Fruit fly (Drosophila melanogaster) whole organism, embryonic: ENCODE results near the gene CG46059.

ENCODE experiments used
- Atf3 ChIP-seq: fragments of 200-800 bp; sonication (Bioruptor generic); optimal IDR thresholded peaks from 3 replicates; lab custom pipeline; 2016; ENCODE audit warnings: missing biosample characterization, missing genetic modification characterization
- Awh ChIP-seq: fragments of 200-800 bp; sonication (Bioruptor generic); IDR thresholded peaks from 2 replicates; pipeline ENCODE4, ENCODE4 v1.3.6; 2022; ENCODE audit warnings: missing biosample characterization, missing genetic modification characterization
- CG10543 ChIP-seq: fragments of 200-800 bp; sonication (Bioruptor generic); optimal IDR thresholded peaks from 3 replicates; lab custom pipeline; 2017; ENCODE audit warnings: missing biosample characterization, mild to moderate bottlenecking, missing genetic modification characterization, moderate library complexity
- CG10654 ChIP-seq: fragments of 200-800 bp; sonication (Bioruptor generic); optimal IDR thresholded peaks from 2 replicates; lab custom pipeline; 2016; ENCODE audit warnings: missing biosample characterization, missing genetic modification characterization
- CG11504 ChIP-seq: fragments of 200-800 bp; sonication (Bioruptor generic); optimal IDR thresholded peaks from 3 replicates; lab custom pipeline; 2019; ENCODE audit warnings: missing biosample characterization, mild to moderate bottlenecking, missing genetic modification characterization, moderate library complexity
- CG12391 ChIP-seq: fragments of 200-800 bp; sonication (Bioruptor generic); optimal IDR thresholded peaks from 3 replicates; lab custom pipeline; 2018; ENCODE audit warnings: missing biosample characterization, mild to moderate bottlenecking, missing genetic modification characterization, moderate library complexity
- CG13775 ChIP-seq: fragments of 200-800 bp; sonication (Bioruptor generic); optimal IDR thresholded peaks from 3 replicates; lab custom pipeline; 2017; ENCODE audit warnings: missing biosample characterization, mild to moderate bottlenecking, missing genetic modification characterization
- CG14014 ChIP-seq: fragments of 200-800 bp; sonication (Bioruptor generic); IDR thresholded peaks from 2 replicates; pipeline ENCODE4 v1.3.6; 2022; ENCODE audit warnings: missing biosample characterization, missing genetic modification characterization
- CG15269 ChIP-seq: fragments of 200-800 bp; sonication (Bioruptor generic); optimal IDR thresholded peaks from 2 replicates; lab custom pipeline; 2018; ENCODE audit warnings: missing biosample characterization, mild to moderate bottlenecking, missing genetic modification characterization, moderate library complexity
- CG15514 ChIP-seq: fragments of 200-800 bp; sonication (Bioruptor generic); optimal IDR thresholded peaks from 3 replicates; lab custom pipeline; 2017; ENCODE audit warnings: missing biosample characterization, missing genetic modification characterization, mild to moderate bottlenecking, moderate library complexity, missing genetic modification reagents
- CG2678 ChIP-seq: fragments of 200-800 bp; sonication (Bioruptor generic); optimal IDR thresholded peaks from 3 replicates; lab custom pipeline; 2019; ENCODE audit warnings: missing biosample characterization, mild to moderate bottlenecking, missing genetic modification characterization, moderate library complexity
- CG33213 ChIP-seq: fragments of 200-800 bp; sonication (Bioruptor generic); optimal IDR thresholded peaks from 3 replicates; lab custom pipeline; 2016; ENCODE audit warnings: missing biosample characterization, missing genetic modification characterization
- CG34376 ChIP-seq: fragments of 200-800 bp; sonication (Bioruptor generic); optimal IDR thresholded peaks from 2 replicates; lab custom pipeline; 2018; ENCODE audit warnings: missing biosample characterization, mild to moderate bottlenecking, missing genetic modification characterization
- CG34422 ChIP-seq: fragments of 200-800 bp; sonication (Bioruptor generic); IDR thresholded peaks from 3 replicates; pipeline ENCODE4 v1.3.6; 2022; ENCODE audit warnings: missing biosample characterization, missing genetic modification characterization
- CG4820 ChIP-seq: fragments of 200-800 bp; sonication (Bioruptor generic); optimal IDR thresholded peaks from 3 replicates; lab custom pipeline; 2016; ENCODE audit warnings: missing biosample characterization, missing genetic modification characterization
- CG7963 ChIP-seq: fragments of 200-800 bp; sonication (Bioruptor generic); IDR thresholded peaks from 3 replicates; pipeline ENCODE4 v1.3.6; 2022; ENCODE audit warnings: missing biosample characterization, missing genetic modification characterization; ENCODE audit not compliant: partially characterized antibody
- CG9215 ChIP-seq: fragments of 200-800 bp; sonication (Bioruptor generic); IDR thresholded peaks from 2 replicates; pipeline ENCODE4 v1.3.6; 2022; ENCODE audit warnings: missing biosample characterization, missing genetic modification characterization
- Dek ChIP-seq: fragments of 200-800 bp; sonication (Bioruptor generic); optimal IDR thresholded peaks from 3 replicates; lab custom pipeline; 2019; ENCODE audit warnings: missing biosample characterization, mild to moderate bottlenecking, missing genetic modification characterization, moderate library complexity
- Doc3 ChIP-seq: fragments of 200-800 bp; sonication (Bioruptor generic); IDR thresholded peaks from 3 replicates; pipeline ENCODE4 v1.3.6; 2022; ENCODE audit warnings: missing biosample characterization, missing genetic modification characterization; ENCODE audit not compliant: partially characterized antibody
- HHEX ChIP-seq: fragments of 200-800 bp; sonication (Bioruptor generic); optimal IDR thresholded peaks from 3 replicates; lab custom pipeline; 2017; ENCODE audit warnings: missing biosample characterization, mild to moderate bottlenecking, missing genetic modification characterization, missing genetic modification reagents
- HLH54F ChIP-seq: fragments of 200-800 bp; sonication (Bioruptor generic); optimal IDR thresholded peaks from 3 replicates; lab custom pipeline; 2016; ENCODE audit warnings: missing biosample characterization, missing genetic modification characterization
- HmgD ChIP-seq: fragments of 200-800 bp; sonication (Bioruptor generic); optimal IDR thresholded peaks from 3 replicates; lab custom pipeline; 2016; ENCODE audit warnings: missing biosample characterization, missing genetic modification characterization
- Myb ChIP-seq: fragments of 200-800 bp; sonication (Bioruptor generic); optimal IDR thresholded peaks from 2 replicates; lab custom pipeline; 2016; ENCODE audit warnings: missing biosample characterization, missing genetic modification characterization
- NfI ChIP-seq: fragments of 200-800 bp; sonication (Bioruptor generic); optimal IDR thresholded peaks from 3 replicates; lab custom pipeline; 2018; ENCODE audit warnings: missing biosample characterization, mild to moderate bottlenecking, missing genetic modification characterization, moderate library complexity
- Side ChIP-seq: fragments of 200-800 bp; sonication (Bioruptor generic); optimal IDR thresholded peaks from 2 replicates; lab custom pipeline; 2016; ENCODE audit warnings: missing biosample characterization, missing genetic modification characterization
- Trl ChIP-seq, 3 experiments: fragments of >200 bp in 2 of 3; fragments of 200-800 bp in 1 of 3; sonication (Bioruptor generic) in 1 of 3; optimal IDR thresholded peaks; 2 replicates in 1 of 3; 3 replicates in 2 of 3; lab custom pipeline; 2016 to 2017; ENCODE audit warnings: missing biosample characterization in 1 of 3, missing genetic modification characterization in 1 of 3
- Xrp1 ChIP-seq: fragments of 200-800 bp; sonication (Bioruptor generic); IDR thresholded peaks from 2 replicates; pipeline ENCODE4 v1.3.6; 2022; ENCODE audit warnings: missing biosample characterization, missing genetic modification characterization
- cato ChIP-seq: fragments of 200-800 bp; sonication (Bioruptor generic); optimal IDR thresholded peaks from 2 replicates; lab custom pipeline; 2016; ENCODE audit warnings: missing biosample characterization, missing genetic modification characterization, borderline replicate concordance
- crc ChIP-seq: fragments of 200-800 bp; sonication (Bioruptor generic); optimal IDR thresholded peaks from 2 replicates; lab custom pipeline; 2016; ENCODE audit warnings: missing biosample characterization, missing genetic modification characterization
- dimm ChIP-seq: fragments of 200-800 bp; sonication (Bioruptor generic); IDR thresholded peaks from 2 replicates; pipeline ENCODE4 v1.3.6; 2022; ENCODE audit warnings: missing biosample characterization, missing genetic modification characterization
- dm ChIP-seq: fragments of 200-800 bp; sonication (Bioruptor generic); optimal IDR thresholded peaks from 3 replicates; lab custom pipeline; 2016; ENCODE audit warnings: missing biosample characterization, missing genetic modification characterization
- ems ChIP-seq: fragments of 200-800 bp; sonication (Bioruptor generic); optimal IDR thresholded peaks from 3 replicates; lab custom pipeline; 2016; ENCODE audit warnings: missing biosample characterization, missing genetic modification characterization
- eyg ChIP-seq: fragments of 200-800 bp; sonication (Bioruptor generic); optimal IDR thresholded peaks from 3 replicates; lab custom pipeline; 2016; ENCODE audit warnings: missing biosample characterization, missing genetic modification characterization
- jumu ChIP-seq: fragments of 200-800 bp; sonication (Bioruptor generic); optimal IDR thresholded peaks from 3 replicates; lab custom pipeline; 2016; ENCODE audit warnings: missing biosample characterization, missing genetic modification characterization
- lab ChIP-seq: fragments of 200-800 bp; sonication (Bioruptor generic); optimal IDR thresholded peaks from 3 replicates; lab custom pipeline; 2017; ENCODE audit warnings: missing biosample characterization, missing genetic modification characterization, mild to moderate bottlenecking, moderate library complexity, missing genetic modification reagents
- lilli ChIP-seq: fragments of 200-800 bp; sonication (Bioruptor generic); optimal IDR thresholded peaks from 3 replicates; lab custom pipeline; 2016; ENCODE audit warnings: missing biosample characterization, missing genetic modification characterization
- oc ChIP-seq: fragments of 200-800 bp; sonication (Bioruptor generic); optimal IDR thresholded peaks from 2 replicates; lab custom pipeline; 2018; ENCODE audit warnings: missing biosample characterization, mild to moderate bottlenecking, missing genetic modification characterization, moderate library complexity
- pan ChIP-seq, 4 experiments: fragments of >200 bp in 3 of 4; fragments of 200-800 bp in 1 of 4; sonication (Bioruptor generic) in 1 of 4; optimal IDR thresholded peaks in 3 of 4; IDR thresholded peaks in 1 of 4; 2 replicates each; pipeline versions ENCODE4 v1.3.6 to Lab custom; 2017 to 2022; ENCODE audit warnings: missing biosample characterization in 2 of 4, missing genetic modification characterization in 2 of 4, mixed read lengths in 1 of 4
- row ChIP-seq: fragments of 200-800 bp; sonication (Bioruptor generic); IDR thresholded peaks from 3 replicates; pipeline ENCODE4 v1.3.6; 2022; ENCODE audit warnings: missing biosample characterization, missing genetic modification characterization
- sna ChIP-seq: fragments of 200-800 bp; sonication (Bioruptor generic); IDR thresholded peaks from 2 replicates; pipeline ENCODE4 v1.3.6; 2022; ENCODE audit warnings: missing biosample characterization, missing genetic modification characterization; ENCODE audit not compliant: partially characterized antibody
- tap ChIP-seq: fragments of 200-800 bp; optimal IDR thresholded peaks from 3 replicates; lab custom pipeline; 2019; ENCODE audit warnings: missing biosample characterization, mild to moderate bottlenecking, missing genetic modification characterization, moderate library complexity
- tna ChIP-seq: fragments of 200-800 bp; sonication (Bioruptor generic); IDR thresholded peaks from 2 replicates; pipeline ENCODE4 v1.3.6; 2022; ENCODE audit warnings: missing biosample characterization, missing genetic modification characterization; ENCODE audit not compliant: partially characterized antibody
- toy ChIP-seq: fragments of 200-800 bp; sonication (Bioruptor generic); IDR thresholded peaks from 2 replicates; pipeline ENCODE4 v1.3.6; 2022; ENCODE audit warnings: missing biosample characterization, missing genetic modification characterization
- unc-4 ChIP-seq: fragments of 200-800 bp; sonication (Bioruptor generic); IDR thresholded peaks from 2 replicates; pipeline ENCODE4 v1.3.6; 2022; ENCODE audit warnings: missing biosample characterization, missing genetic modification characterization; ENCODE audit not compliant: partially characterized antibody
- vvl ChIP-seq: fragments of 200-800 bp; sonication (Bioruptor generic); IDR thresholded peaks from 2 replicates; pipeline ENCODE4 v1.3.6; 2022; ENCODE audit warnings: missing biosample characterization, missing genetic modification characterization
- zfh2 ChIP-seq: fragments of 200-800 bp; sonication (Bioruptor generic); optimal IDR thresholded peaks from 2 replicates; lab custom pipeline; 2016; ENCODE audit warnings: missing biosample characterization, missing genetic modification characterization

Gene CG46059

dm6 chr2L:19133465-19134365, 49.9 kb downstream of the CG46059 start, which contains the start of gene brat (continued):
- TF ChIP-seq CG4820 (peak; percentile 36), CG34422 (GFP tag; lab: Robert Waterston, UW) (0 out of 3 replicates have a peak, but pooled peaks have one; percentile 56), CG14014 (GFP tag; lab: Robert Waterston, UW) (peak; percentile 38; the same call in 1 of the 2 replicates), HLH54F (peak; percentile 73), vvl (peak; percentile 16; the same call in 1 of the 2 replicates), CG10543 (GFP tag; lab: Kevin White, UChicago) (peak; percentile 61), eyg (GFP tag; lab: Kevin White, UChicago) (peak; percentile 39), Myb (GFP tag; lab: Kevin White, UChicago) (peak; percentile 62), oc (tag; lab: Kevin White, UChicago) (peak; percentile 17), NfI (GFP tag; lab: Kevin White, UChicago) (peak; percentile 56), jumu (peak; percentile 71), Doc3 (GFP tag; lab: Robert Waterston, UW) (peak; percentile 84), CG7963 (GFP tag; lab: Robert Waterston, UW) (peak; percentile 78), row (GFP tag; lab: Robert Waterston, UW) (peak; percentile 83), CG15514 (GFP tag; lab: Kevin White, UChicago) (peak; percentile 88), HHEX (GFP tag; lab: Kevin White, UChicago) (peak; percentile 29), dm (GFP tag; lab: Kevin White, UChicago) (peak; percentile 94), CG33213 (GFP tag; lab: Kevin White, UChicago) (peak; percentile 47), dimm (GFP tag; lab: Robert Waterston, UW) (no peak), CG15269 (peak; percentile 0), cato (peak; percentile 1), unc-4 (peak; percentile 89), CG9215 (peak; percentile 60), CG11504 (tag; lab: Kevin White, UChicago) (peak; percentile 62), HmgD (GFP tag; lab: Kevin White, UChicago) (peak; percentile 55), zfh2 (GFP tag; lab: Kevin White, UChicago) (peak; percentile 76), CG12391 (peak; percentile 59), Dek (tag; lab: Kevin White, UChicago) (peak; percentile 18), Awh (no peak), Atf3 (peak; percentile 44), CG10654 (GFP tag; lab: Kevin White, UChicago) (peak; percentile 41), lab (peak; percentile 40), toy (GFP tag; lab: Robert Waterston, UW) (no peak), ems (peak; percentile 2), CG34376 (GFP tag; lab: Kevin White, UChicago) (peak; percentile 14), lilli (GFP tag; lab: Kevin White, UChicago) (peak; percentile 80), Xrp1 (GFP tag; lab: Robert Waterston, UW) (peak; percentile 33; the same call in 1 of the 2 replicates), pan (optimal IDR thresholded peaks at IDR 0.05; lab: Kevin White, UChicago) (no peak), pan (GFP tag; optimal IDR thresholded peaks at IDR 0.05 in 1 of 2, IDR thresholded peaks at IDR 0.05 in 1 of 2) (no peak), crc (GFP tag; lab: Kevin White, UChicago) (peak; percentile 4), CG13775 (GFP tag; lab: Kevin White, UChicago) (peak; percentile 51), tna (peak; percentile 73; the same call in 1 of the 2 replicates), Trl (optimal IDR thresholded peaks at IDR 0.05; lab: Kevin White, UChicago) (no peak), Trl (GFP tag; optimal IDR thresholded peaks at IDR 0.05; lab: Kevin White, UChicago) (peak; percentile 77), sna (GFP tag; lab: Robert Waterston, UW) (peak; percentile 93), CG2678 (tag; lab: Kevin White, UChicago) (peak; percentile 62), tap (tag; lab: Kevin White, UChicago) (peak; percentile 3), Side (peak; percentile 71)
